Worm (Caenorhabditis elegans): ENCODE results near the gene K03A1.4.

K03A1.4 gene

ce11 chrX:7322323-7322722 is 23.8 kb upstream of the K03A1.4 start, which contains the start of gene T08A9.13:
Gene T08A9.13, minus strand, starts transcription at chrX:7322423.
- TF ChIP-seq spr-3 (GFP tag; optimal IDR thresholded peaks at IDR 0.05) = no peak
- TF ChIP-seq mxl-3 (GFP tag; optimal IDR thresholded peaks at IDR 0.05) = no peak
- TF ChIP-seq ceh-44 (GFP tag; IDR thresholded peaks at IDR 0.05) = no peak
- no peak for TF ChIP-seq zip-11 (GFP tag; IDR thresholded peaks at IDR 0.05)
- no peak for TF ChIP-seq mdl-1 (tag; optimal IDR thresholded peaks at IDR 0.05)
- TF ChIP-seq unc-39 (tag; optimal IDR thresholded peaks at IDR 0.05) = no peak
- no peak for TF ChIP-seq mxl-2 (GFP tag; conservative IDR thresholded peaks at IDR 0.05)
- TF ChIP-seq egl-27 (tag; optimal IDR thresholded peaks at IDR 0.05) = no peak
- TF ChIP-seq attf-4 (tag; optimal IDR thresholded peaks at IDR 0.05) = no peak
- no peak for TF ChIP-seq Y75B8A.6 (GFP tag; IDR thresholded peaks at IDR 0.05)
- TF ChIP-seq spr-1 (tag; optimal IDR thresholded peaks at IDR 0.05) = no peak
- TF ChIP-seq aha-1 (tag) = no peak
- TF ChIP-seq rbr-2 (tag; optimal IDR thresholded peaks at IDR 0.05) = no peak
- TF ChIP-seq nhr-25 (tag; optimal IDR thresholded peaks at IDR 0.05; ENCODE audit: borderline replicate concordance, insufficient read depth) = no peak
- no peak for TF ChIP-seq nhr-42 (GFP tag; IDR thresholded peaks at IDR 0.05)
- TF ChIP-seq daf-12 (tag; optimal IDR thresholded peaks at IDR 0.05) = no peak
- TF ChIP-seq arid-1 (GFP tag; conservative IDR thresholded peaks at IDR 0.05) = no peak
- TF ChIP-seq zfp-2 (tag; optimal IDR thresholded peaks at IDR 0.05) = no peak
- no peak for TF ChIP-seq daf-16 (GFP tag; optimal IDR thresholded peaks at IDR 0.05)
- TF ChIP-seq daf-16 (tag; optimal IDR thresholded peaks at IDR 0.05) = no peak
- no peak for TF ChIP-seq tra-1 (GFP tag; IDR thresholded peaks at IDR 0.05)

ce11 chrX:7320115-7320711 is 21.7 kb upstream of the K03A1.4 start, which contains the start of gene spp-5:
Gene spp-5, minus strand, starts transcription at chrX:7320354.
- no peak for TF ChIP-seq jun-1 (tag; optimal IDR thresholded peaks at IDR 0.05)
- peak; percentile 19 for TF ChIP-seq mep-1 (tag; optimal IDR thresholded peaks at IDR 0.05)
- TF ChIP-seq aha-1 (tag) = peak; percentile 89
- no peak for TF ChIP-seq mdt-29 (GFP tag; IDR thresholded peaks at IDR 0.05)
- peak in 1 of 2 experiments; percentile 67 for TF ChIP-seq mdl-1 (tag; optimal IDR thresholded peaks at IDR 0.05)
- peak; percentile 32 for TF ChIP-seq mes-2 (tag; optimal IDR thresholded peaks at IDR 0.05; ENCODE audit: poor library complexity, severe bottlenecking)
- TF ChIP-seq lin-1 (GFP tag; IDR thresholded peaks at IDR 0.05) = 0 out of 2 replicates have a peak, but pooled peaks have one; percentile 12
- no peak for TF ChIP-seq sdz-12 (GFP tag; optimal IDR thresholded peaks at IDR 0.05)
- peak; percentile 83 for TF ChIP-seq tra-1 (GFP tag; IDR thresholded peaks at IDR 0.05)
- TF ChIP-seq ceh-62 (tag; optimal IDR thresholded peaks at IDR 0.05) = no peak
- peak; percentile 39 for TF ChIP-seq nhr-102 (tag; optimal IDR thresholded peaks at IDR 0.05)
- peak; percentile 90 for TF ChIP-seq php-3 (GFP tag; IDR thresholded peaks at IDR 0.05)
- peak; percentile 53 for TF ChIP-seq hlh-30 (tag; optimal IDR thresholded peaks at IDR 0.05; ENCODE audit: insufficient read depth)
- TF ChIP-seq mxl-3 (GFP tag; optimal IDR thresholded peaks at IDR 0.05) = peak; percentile 77
- TF ChIP-seq ama-1 (optimal IDR thresholded peaks at IDR 0.05) = peak; percentile 79
- peak in 1 of 2 experiments; percentile 62 for TF ChIP-seq unc-62 (GFP tag; optimal IDR thresholded peaks at IDR 0.05 in 1 of 2)
- TF ChIP-seq unc-62 (tag; optimal IDR thresholded peaks at IDR 0.05) = no peak
- TF ChIP-seq T26A8.4 (GFP tag; IDR thresholded peaks at IDR 0.05) = 0 out of 2 replicates have a peak, but pooled peaks have one; percentile 9
- TF ChIP-seq lin-29 (GFP tag; IDR thresholded peaks at IDR 0.05) = no peak
- TF ChIP-seq nhr-28 (tag; optimal IDR thresholded peaks at IDR 0.05) = peak; percentile 77
- no peak for TF ChIP-seq daf-16 (GFP tag; optimal IDR thresholded peaks at IDR 0.05)
- TF ChIP-seq daf-16 (tag; optimal IDR thresholded peaks at IDR 0.05) = peak; percentile 95
- TF ChIP-seq ces-1 (GFP tag; optimal IDR thresholded peaks at IDR 0.05) = no peak
- peak; percentile 90 for TF ChIP-seq dmd-6 (GFP tag; IDR thresholded peaks at IDR 0.05)
- no peak for TF ChIP-seq ztf-7 (tag; optimal IDR thresholded peaks at IDR 0.05)
- peak; percentile 23 for TF ChIP-seq nhr-48 (tag; optimal IDR thresholded peaks at IDR 0.05)
- peak; percentile 55 for TF ChIP-seq T20F7.1 (GFP tag; optimal IDR thresholded peaks at IDR 0.05)
- peak; percentile 86 for TF ChIP-seq pqm-1 (tag; optimal IDR thresholded peaks at IDR 0.05)
- peak; percentile 92 for TF ChIP-seq nhr-77 (tag; optimal IDR thresholded peaks at IDR 0.05)
- TF ChIP-seq dve-1 (tag; optimal IDR thresholded peaks at IDR 0.05; ENCODE audit: insufficient read depth) = peak; percentile 76
- peak; percentile 12 for TF ChIP-seq nhr-10 (tag; optimal IDR thresholded peaks at IDR 0.05)
- peak; percentile 86 for TF ChIP-seq hlh-11 (tag; optimal IDR thresholded peaks at IDR 0.05)
